Worm (Caenorhabditis elegans): ENCODE results near the gene eef-1B.1.

eef-1B.1 gene

DNA sequence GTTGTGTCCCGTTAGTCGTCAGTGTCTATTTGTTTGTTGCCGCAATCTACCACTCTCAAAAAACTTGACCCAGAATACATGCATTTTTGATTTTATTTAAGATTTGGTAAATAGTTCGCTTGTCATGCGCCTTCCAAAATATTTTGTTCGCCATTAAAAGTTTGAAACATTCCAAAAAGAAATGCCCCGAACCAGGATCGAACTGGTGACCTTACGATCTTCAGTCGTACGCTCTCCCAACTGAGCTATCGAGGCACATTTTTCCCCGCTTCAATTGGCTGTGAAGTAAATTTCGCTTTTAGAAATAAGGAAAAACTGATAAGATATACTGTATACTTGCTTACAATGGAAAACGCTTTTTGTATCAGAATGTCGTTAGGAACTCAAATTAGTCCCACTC is 5.1 kb upstream of the eef-1B.1 start (continued):
- TF ChIP-seq tbp1 (GFP tag; optimal IDR thresholded peaks at IDR 0.05), result peak; percentile 86
- TF ChIP-seq D2030.7 (GFP tag; IDR thresholded peaks at IDR 0.05), result peak; percentile 17; the same call in 1 of the 2 replicates
- TF ChIP-seq lin-35 (GFP tag; optimal IDR thresholded peaks at IDR 0.05), result no peak
- no peak for TF ChIP-seq zim-3 (tag; optimal IDR thresholded peaks at IDR 0.05)
- no peak for TF ChIP-seq sdz-38 (tag; optimal IDR thresholded peaks at IDR 0.05)
- TF ChIP-seq rpc-1 (optimal IDR thresholded peaks at IDR 0.05), result peak; percentile 60
- peak; percentile 68 for TF ChIP-seq rpc-1 (tag; optimal IDR thresholded peaks at IDR 0.05)
- TF ChIP-seq repo-1 (tag; optimal IDR thresholded peaks at IDR 0.05), result no peak
- no peak for TF ChIP-seq unc-62 (GFP tag; optimal IDR thresholded peaks at IDR 0.05)
- no peak for TF ChIP-seq ceh-27 (GFP tag; optimal IDR thresholded peaks at IDR 0.05)
- TF ChIP-seq Y53F4B.3 (GFP tag; IDR thresholded peaks at IDR 0.05), result no peak
- no peak for TF ChIP-seq egrh-3 (GFP tag; IDR thresholded peaks at IDR 0.05)
- 0 out of 2 replicates have a peak, but pooled peaks have one; percentile 20 for TF ChIP-seq rcor-1 (GFP tag; IDR thresholded peaks at IDR 0.05)
- TF ChIP-seq lin-40 (tag; optimal IDR thresholded peaks at IDR 0.05), result no peak
- no peak for TF ChIP-seq mxl-1 (tag; optimal IDR thresholded peaks at IDR 0.05)
- no peak for TF ChIP-seq ceh-40 (GFP tag; IDR thresholded peaks at IDR 0.05)
- TF ChIP-seq ceh-58 (GFP tag; IDR thresholded peaks at IDR 0.05), result no peak
- peak; percentile 66 for TF ChIP-seq lin-26 (GFP tag; IDR thresholded peaks at IDR 0.05)
- peak; percentile 26 for TF ChIP-seq lin-54 (GFP tag; optimal IDR thresholded peaks at IDR 0.05)
- TF ChIP-seq nfya-1 (tag; optimal IDR thresholded peaks at IDR 0.05; ENCODE audit: borderline replicate concordance, insufficient read depth), result no peak
- TF ChIP-seq ceh-100 (GFP tag; IDR thresholded peaks at IDR 0.05), result no peak
- no peak for TF ChIP-seq egl-44 (GFP tag; IDR thresholded peaks at IDR 0.05)
- TF ChIP-seq Y53G8AR.9 (GFP tag; conservative IDR thresholded peaks at IDR 0.05), result no peak
- no peak for TF ChIP-seq ccch-3 (GFP tag; optimal IDR thresholded peaks at IDR 0.05)
- peak; percentile 64 for TF ChIP-seq B0261.1 (tag; optimal IDR thresholded peaks at IDR 0.05)
- no peak for TF ChIP-seq sea-2 (GFP tag; IDR thresholded peaks at IDR 0.05)
- peak; percentile 35 for TF ChIP-seq ztf-18 (tag; optimal IDR thresholded peaks at IDR 0.05)
- TF ChIP-seq madf-8 (GFP tag; conservative IDR thresholded peaks at IDR 0.05), result no peak
- no peak for TF ChIP-seq T07F8.4 (tag; optimal IDR thresholded peaks at IDR 0.05)
- TF ChIP-seq unc-130 (GFP tag; optimal IDR thresholded peaks at IDR 0.05), result no peak
- no peak for TF ChIP-seq dpff-1 (tag; optimal IDR thresholded peaks at IDR 0.05)
- no peak for TF ChIP-seq cebp-2 (GFP tag; IDR thresholded peaks at IDR 0.05)
- peak; percentile 7 for TF ChIP-seq lsl-1 (GFP tag; optimal IDR thresholded peaks at IDR 0.05)
- TF ChIP-seq B0019.2 (GFP tag; conservative IDR thresholded peaks at IDR 0.05), result no peak
- no peak for TF ChIP-seq F55B11.4 (tag; optimal IDR thresholded peaks at IDR 0.05; ENCODE audit: borderline replicate concordance, insufficient read depth)
- no peak for TF ChIP-seq xnd-1 (tag; optimal IDR thresholded peaks at IDR 0.05)
- TF ChIP-seq madf-3 (GFP tag; IDR thresholded peaks at IDR 0.05), result no peak
- TF ChIP-seq F52B5.7 (tag; optimal IDR thresholded peaks at IDR 0.05), result no peak
- no peak for TF ChIP-seq fkh-3 (tag; optimal IDR thresholded peaks at IDR 0.05)
- TF ChIP-seq F39B2.1 (GFP tag; IDR thresholded peaks at IDR 0.05), result no peak
- TF ChIP-seq ekl-4 (GFP tag; IDR thresholded peaks at IDR 0.05), result peak; percentile 47; the same call in 1 of the 2 replicates
- TF ChIP-seq atf-7 (tag; optimal IDR thresholded peaks at IDR 0.05), result no peak
- no peak for TF ChIP-seq gei-17 (GFP tag; optimal IDR thresholded peaks at IDR 0.05)
- TF ChIP-seq mcd-1 (GFP tag; IDR thresholded peaks at IDR 0.05), result no peak
- TF ChIP-seq chd-7 (tag; optimal IDR thresholded peaks at IDR 0.05), result no peak
- no peak for TF ChIP-seq akir-1 (GFP tag; optimal IDR thresholded peaks at IDR 0.05)
- TF ChIP-seq F33H1.4 (GFP tag; IDR thresholded peaks at IDR 0.05), result no peak
- TF ChIP-seq madf-6 (GFP tag; IDR thresholded peaks at IDR 0.05), result peak; percentile 61; the same call in 1 of the 2 replicates
- no peak for TF ChIP-seq lir-1 (GFP tag; conservative IDR thresholded peaks at IDR 0.05)
- no peak for TF ChIP-seq pha-4 (tag; optimal IDR thresholded peaks at IDR 0.05)
- no peak for TF ChIP-seq bed-1 (GFP tag; IDR thresholded peaks at IDR 0.05)
